Worm (Caenorhabditis elegans): ENCODE results near the gene ugt-39.
A peak's percentile ranks its signal among the peaks of the same experiment; 100 is the strongest.

Gene ugt-39

ce11 chrV:7141864-7142263 lies 15.1 kb upstream of the ugt-39 start, which contains the start of gene ugt-40:
Gene ugt-40, minus strand, starts transcription at chrV:7141964.
- TF ChIP-seq lsy-2 (tag; optimal IDR thresholded peaks at IDR 0.05), result no peak

DNA sequence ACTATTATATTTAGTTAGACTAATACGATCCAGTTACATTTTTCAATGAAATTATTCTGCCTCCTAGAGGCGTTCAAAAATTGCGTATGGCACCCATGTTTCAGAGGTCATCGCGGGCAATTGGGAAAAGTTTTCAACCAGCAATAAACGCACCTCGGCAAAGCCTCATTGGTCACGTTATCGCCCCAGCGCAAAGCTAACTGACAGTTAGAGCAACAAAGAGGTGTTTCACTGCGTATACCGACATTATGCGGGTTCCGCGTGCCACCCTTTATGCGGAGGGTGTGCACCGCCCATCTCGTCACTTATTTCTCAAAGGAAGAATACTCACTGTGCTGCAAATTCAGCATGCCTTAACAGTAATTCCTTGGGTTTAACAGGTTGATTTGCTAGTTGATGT lies 14.3 kb upstream of the ugt-39 start:
- TF ChIP-seq elt-2 (tag; optimal IDR thresholded peaks at IDR 0.05) (peak; percentile 24), xbp-1 (tag; optimal IDR thresholded peaks at IDR 0.05) (no peak), mdl-1 (tag; optimal IDR thresholded peaks at IDR 0.05) (no peak), nhr-85 (tag) (no peak), hlh-17 (GFP tag; optimal IDR thresholded peaks at IDR 0.05; ENCODE audit: borderline replicate concordance) (no peak), egl-13 (tag; optimal IDR thresholded peaks at IDR 0.05) (no peak), pag-3 (tag; optimal IDR thresholded peaks at IDR 0.05; ENCODE audit: borderline replicate concordance, insufficient read depth) (no peak), snpc-4 (tag; optimal IDR thresholded peaks at IDR 0.05) (peak; percentile 83), ceh-8 (GFP tag; optimal IDR thresholded peaks at IDR 0.05) (no peak), unc-130 (tag; optimal IDR thresholded peaks at IDR 0.05) (no peak), zag-1 (tag; optimal IDR thresholded peaks at IDR 0.05) (no peak), nhr-71 (tag; optimal IDR thresholded peaks at IDR 0.05) (no peak), grh-1 (GFP tag; IDR thresholded peaks at IDR 0.05) (0 out of 2 replicates have a peak, but pooled peaks have one; percentile 8), lin-14 (GFP tag; optimal IDR thresholded peaks at IDR 0.05) (no peak), C34B4.2 (tag; optimal IDR thresholded peaks at IDR 0.05) (no peak), pqm-1 (tag; optimal IDR thresholded peaks at IDR 0.05) (no peak)

ce11 chrV:7145250-7145850 lies 11.6 kb upstream of the ugt-39 start, which contains the start of gene ugt-37:
Gene ugt-37, minus strand, starts transcription at chrV:7145318.
- TF ChIP-seq tlp-1 (tag; optimal IDR thresholded peaks at IDR 0.05), result no peak
- TF ChIP-seq efl-1 (optimal IDR thresholded peaks at IDR 0.05), result no peak
- peak in 1 of 2 experiments; percentile 22 for TF ChIP-seq efl-1 (GFP tag; optimal IDR thresholded peaks at IDR 0.05 in 1 of 2)
- TF ChIP-seq unc-130 (tag; optimal IDR thresholded peaks at IDR 0.05), result no peak
- no peak for TF ChIP-seq C04F5.9 (tag; optimal IDR thresholded peaks at IDR 0.05)
- TF ChIP-seq unc-30 (tag; optimal IDR thresholded peaks at IDR 0.05), result no peak
- TF ChIP-seq hpl-2 (GFP tag; optimal IDR thresholded peaks at IDR 0.05), result no peak
- TF ChIP-seq ceh-90 (tag; optimal IDR thresholded peaks at IDR 0.05), result no peak
- TF ChIP-seq fkh-10 (GFP tag; optimal IDR thresholded peaks at IDR 0.05), result no peak
- TF ChIP-seq ces-1 (GFP tag; optimal IDR thresholded peaks at IDR 0.05), result no peak
- no peak for TF ChIP-seq nhr-20 (tag; optimal IDR thresholded peaks at IDR 0.05)
- TF ChIP-seq nhr-47 (tag; optimal IDR thresholded peaks at IDR 0.05), result no peak
- TF ChIP-seq nhr-84 (tag; optimal IDR thresholded peaks at IDR 0.05), result no peak
- TF ChIP-seq elt-2 (tag; optimal IDR thresholded peaks at IDR 0.05), result peak; percentile 14
- TF ChIP-seq ceh-88 (GFP tag; IDR thresholded peaks at IDR 0.05), result no peak
- no peak for TF ChIP-seq F16B12.6 (tag; optimal IDR thresholded peaks at IDR 0.05)
- no peak for TF ChIP-seq grh-1 (GFP tag; IDR thresholded peaks at IDR 0.05)

DNA sequence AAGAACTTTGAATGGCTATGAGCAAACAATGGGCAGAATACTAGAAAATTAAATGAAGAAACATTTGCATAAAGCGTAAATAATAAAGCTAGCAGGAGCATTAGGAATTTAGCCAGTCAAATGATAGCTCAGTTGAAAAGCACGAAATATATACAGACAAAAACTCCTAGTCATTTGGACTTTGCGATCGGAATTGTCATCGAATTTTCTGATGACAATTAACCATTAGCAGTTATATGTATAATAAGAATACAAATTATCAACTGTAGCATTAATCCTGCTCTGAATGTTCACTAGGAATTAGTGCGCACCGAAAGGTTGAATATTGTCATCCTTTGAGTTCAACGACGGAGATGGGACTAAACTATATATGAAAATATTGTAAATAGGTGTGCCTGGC lies 9.6 kb upstream of the ugt-39 start, which contains the start of gene ugt-38:
Gene ugt-38 (minus strand): TSS at position 101 of the 400 bp plus-strand sequence.
- TF ChIP-seq ceh-8 (GFP tag; optimal IDR thresholded peaks at IDR 0.05), result no peak

DNA sequence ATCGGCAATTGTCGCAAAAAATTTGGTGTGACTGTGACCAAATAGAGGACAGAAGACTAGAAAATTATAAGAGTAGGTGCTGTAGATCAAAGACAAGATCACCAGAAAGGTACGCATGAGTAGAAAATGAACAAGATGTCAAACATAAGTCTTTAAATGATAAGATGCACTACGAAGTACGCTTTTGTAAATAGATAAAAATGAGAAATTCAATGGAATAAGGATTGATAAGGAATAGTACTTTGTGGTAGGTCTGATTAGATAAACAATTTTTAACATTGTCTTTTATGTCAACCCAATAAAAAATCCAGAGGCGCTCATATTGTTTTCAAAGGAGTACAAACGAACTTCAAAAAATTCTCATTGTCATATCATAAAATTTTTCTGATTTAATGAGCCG lies 6.4 kb upstream of the ugt-39 start, which contains the start of gene F10D2.8:
Gene F10D2.8 (minus strand): TSS at position 145 of the 400 bp plus-strand sequence.
- TF ChIP-seq fkh-4 (tag; optimal IDR thresholded peaks at IDR 0.05; ENCODE audit: borderline replicate concordance) (no peak), unc-86 (tag; optimal IDR thresholded peaks at IDR 0.05) (no peak), fkh-8 (tag; optimal IDR thresholded peaks at IDR 0.05) (no peak), elt-3 (tag; optimal IDR thresholded peaks at IDR 0.05) (peak in 4 of 6 experiments; percentile 4 to 77 (median 42)), elt-2 (tag; optimal IDR thresholded peaks at IDR 0.05) (peak; percentile 87), dpl-1 (GFP tag; optimal IDR thresholded peaks at IDR 0.05) (no peak), nhr-77 (tag; optimal IDR thresholded peaks at IDR 0.05) (no peak), nhr-20 (tag; optimal IDR thresholded peaks at IDR 0.05) (peak; percentile 20), ces-1 (GFP tag; optimal IDR thresholded peaks at IDR 0.05) (no peak), tlp-1 (tag; optimal IDR thresholded peaks at IDR 0.05) (peak; percentile 76)
